Fruit fly (Drosophila melanogaster) whole organism, embryonic: ENCODE results near the gene CG43799.

Experiments used
- Aef1 ChIP-seq: fragments of 200-800 bp; sonication (Bioruptor generic); IDR thresholded peaks from 3 replicates; pipeline ENCODE4 v1.3.6; 2022; ENCODE audit warnings: missing biosample characterization, missing genetic modification characterization
- C15 ChIP-seq: fragments of 200-800 bp; sonication (Bioruptor generic); IDR thresholded peaks from 3 replicates; pipeline ENCODE4 v1.3.6; 2022; ENCODE audit warnings: missing biosample characterization, missing genetic modification characterization
- CG10147 ChIP-seq: fragments of 200-800 bp; sonication (Bioruptor generic); optimal IDR thresholded peaks from 2 replicates; lab custom pipeline; 2019; ENCODE audit warnings: missing biosample characterization, mild to moderate bottlenecking, missing genetic modification characterization, moderate library complexity
- CG10959 ChIP-seq: fragments of 200-800 bp; sonication (Bioruptor generic); IDR thresholded peaks from 2 replicates; pipeline ENCODE4 v1.3.6; 2022; ENCODE audit warnings: missing biosample characterization, missing genetic modification characterization
- CG10979 ChIP-seq: fragments of 200-800 bp; sonication (Bioruptor generic); optimal IDR thresholded peaks from 2 replicates; lab custom pipeline; 2018; ENCODE audit warnings: missing biosample characterization, mild to moderate bottlenecking, missing genetic modification characterization, moderate library complexity
- CG11085 ChIP-seq: fragments of 200-800 bp; sonication (Bioruptor generic); IDR thresholded peaks from 2 replicates; pipeline ENCODE4 v1.3.6; 2022; ENCODE audit warnings: missing biosample characterization, missing genetic modification characterization
- CG11504 ChIP-seq: fragments of 200-800 bp; sonication (Bioruptor generic); optimal IDR thresholded peaks from 3 replicates; lab custom pipeline; 2019; ENCODE audit warnings: missing biosample characterization, mild to moderate bottlenecking, missing genetic modification characterization, moderate library complexity
- CG11695 ChIP-seq: fragments of 200-800 bp; sonication (Bioruptor generic); IDR thresholded peaks from 3 replicates; pipeline ENCODE4 v1.3.6; 2022; ENCODE audit warnings: missing biosample characterization, missing genetic modification characterization
- CG13287 ChIP-seq: fragments of 200-800 bp; sonication (Bioruptor generic); IDR thresholded peaks from 2 replicates; pipeline ENCODE4 v1.3.6; 2022; ENCODE audit warnings: missing biosample characterization, missing genetic modification characterization; ENCODE audit not compliant: partially characterized antibody
- CG14050 ChIP-seq: fragments of 200-800 bp; sonication (Bioruptor generic); IDR thresholded peaks from 3 replicates; pipeline ENCODE4 v1.3.6; 2022; ENCODE audit warnings: missing biosample characterization, missing genetic modification characterization
- CG15696 ChIP-seq: fragments of 200-800 bp; sonication (Bioruptor generic); optimal IDR thresholded peaks from 2 replicates; lab custom pipeline; 2019; ENCODE audit warnings: missing biosample characterization, mild to moderate bottlenecking, missing genetic modification characterization, moderate library complexity
- CG1792 ChIP-seq: fragments of 200-800 bp; sonication (Bioruptor generic); optimal IDR thresholded peaks from 2 replicates; lab custom pipeline; 2016; ENCODE audit warnings: missing biosample characterization, missing genetic modification characterization
- CG18619 ChIP-seq: fragments of 200-800 bp; sonication (Bioruptor generic); optimal IDR thresholded peaks from 3 replicates; lab custom pipeline; 2017; ENCODE audit warnings: missing biosample characterization, mild to moderate bottlenecking, missing genetic modification characterization
- CG30020 ChIP-seq: fragments of 200-800 bp; optimal IDR thresholded peaks from 2 replicates; lab custom pipeline; 2019; ENCODE audit warnings: missing biosample characterization, mild to moderate bottlenecking, missing genetic modification characterization, moderate library complexity
- CG33557 ChIP-seq: fragments of 200-800 bp; sonication (Bioruptor generic); optimal IDR thresholded peaks from 2 replicates; lab custom pipeline; 2019; ENCODE audit warnings: missing biosample characterization, mild to moderate bottlenecking, missing genetic modification characterization, moderate library complexity
- CG43689 ChIP-seq: fragments of 200-800 bp; sonication (Bioruptor generic); IDR thresholded peaks from 2 replicates; pipeline ENCODE4 v1.3.6; 2022; ENCODE audit warnings: missing biosample characterization, missing genetic modification characterization
- CG5953 ChIP-seq: fragments of 200-800 bp; sonication (Bioruptor generic); IDR thresholded peaks from 2 replicates; pipeline ENCODE4 v1.3.6; 2022; ENCODE audit warnings: missing biosample characterization, missing genetic modification characterization
- CG7372 ChIP-seq: fragments of 200-800 bp; sonication (Bioruptor generic); IDR thresholded peaks from 2 replicates; pipeline ENCODE4 v1.3.6; 2022; ENCODE audit warnings: missing biosample characterization, missing genetic modification characterization
- CG8924 ChIP-seq: fragments of 200-800 bp; optimal IDR thresholded peaks from 3 replicates; lab custom pipeline; 2019; ENCODE audit warnings: missing biosample characterization, mild to moderate bottlenecking, missing genetic modification characterization, moderate library complexity
- D19B ChIP-seq: fragments of 200-800 bp; sonication (Bioruptor generic); optimal IDR thresholded peaks from 2 replicates; lab custom pipeline; 2017; ENCODE audit warnings: missing biosample characterization, mild to moderate bottlenecking, missing genetic modification characterization
- Dip3 ChIP-seq: fragments of 200-800 bp; sonication (Bioruptor generic); optimal IDR thresholded peaks from 3 replicates; lab custom pipeline; 2016; ENCODE audit warnings: missing biosample characterization, missing genetic modification characterization
- Fer1 ChIP-seq: fragments of 200-800 bp; sonication (Bioruptor generic); optimal IDR thresholded peaks from 2 replicates; lab custom pipeline; 2017; ENCODE audit warnings: missing biosample characterization, mild to moderate bottlenecking, missing genetic modification characterization
- Gsc ChIP-seq: fragments of 200-800 bp; sonication (Bioruptor generic); IDR thresholded peaks from 2 replicates; pipeline ENCODE4 v1.3.6; 2022; ENCODE audit warnings: missing biosample characterization, missing genetic modification characterization
- Gug ChIP-seq: fragments of 200-800 bp; sonication (Bioruptor generic); IDR thresholded peaks from 4 replicates; pipeline ENCODE4 v1.3.6; 2022; ENCODE audit warnings: missing biosample characterization, missing genetic modification characterization
- Mad ChIP-seq: fragments of 200-800 bp; sonication (Bioruptor generic); optimal IDR thresholded peaks from 2 replicates; lab custom pipeline; 2016; ENCODE audit warnings: missing biosample characterization, missing genetic modification characterization
- Max ChIP-seq: fragments of 200-800 bp; sonication (Bioruptor generic); optimal IDR thresholded peaks from 2 replicates; lab custom pipeline; 2016; ENCODE audit warnings: missing biosample characterization, mild to moderate bottlenecking, missing genetic modification characterization
- Stat92E ChIP-seq, 3 experiments: fragments of >200 bp in 2 of 3; fragments of 200-800 bp in 1 of 3; sonication (Bioruptor generic) in 1 of 3; optimal IDR thresholded peaks; 2 replicates each; lab custom pipeline; 2017 to 2019; ENCODE audit warnings: missing biosample characterization in 3 of 3, missing genetic modification characterization in 3 of 3, mild to moderate bottlenecking in 1 of 3, moderate library complexity in 1 of 3
- Tbp ChIP-seq: fragments of >200 bp; optimal IDR thresholded peaks from 2 replicates; lab custom pipeline; 2018; ENCODE audit warnings: missing biosample characterization, missing genetic modification characterization
- aop ChIP-seq: fragments of 200-800 bp; sonication (Bioruptor generic); IDR thresholded peaks from 2 replicates; pipeline ENCODE4 v1.3.6; 2022; ENCODE audit warnings: missing biosample characterization, missing genetic modification characterization
- ap ChIP-seq: fragments of 200-800 bp; sonication (Bioruptor generic); IDR thresholded peaks from 2 replicates; pipeline ENCODE4 v1.3.6; 2022; ENCODE audit warnings: missing biosample characterization, missing genetic modification characterization
- cad ChIP-seq: fragments of >200 bp; optimal IDR thresholded peaks from 2 replicates; lab custom pipeline; 2017; ENCODE audit warnings: missing biosample characterization, missing genetic modification characterization
- cg ChIP-seq: fragments of 200-800 bp; sonication (Bioruptor generic); optimal IDR thresholded peaks from 3 replicates; lab custom pipeline; 2019; ENCODE audit warnings: missing biosample characterization, mild to moderate bottlenecking, missing genetic modification characterization, moderate library complexity
- dysf ChIP-seq: fragments of 200-800 bp; sonication (Bioruptor generic); IDR thresholded peaks from 3 replicates; pipeline ENCODE4 v1.3.6; 2022; ENCODE audit warnings: missing biosample characterization, missing genetic modification characterization
- emc ChIP-seq: fragments of 200-800 bp; sonication (Bioruptor generic); optimal IDR thresholded peaks from 2 replicates; lab custom pipeline; 2016; ENCODE audit warnings: missing biosample characterization, missing genetic modification characterization
- ems ChIP-seq: fragments of 200-800 bp; sonication (Bioruptor generic); optimal IDR thresholded peaks from 3 replicates; lab custom pipeline; 2016; ENCODE audit warnings: missing biosample characterization, missing genetic modification characterization
- eyg ChIP-seq: fragments of 200-800 bp; sonication (Bioruptor generic); optimal IDR thresholded peaks from 3 replicates; lab custom pipeline; 2016; ENCODE audit warnings: missing biosample characterization, missing genetic modification characterization
- fu2 ChIP-seq: fragments of 200-800 bp; sonication (Bioruptor generic); optimal IDR thresholded peaks from 2 replicates; lab custom pipeline; 2016; ENCODE audit warnings: missing biosample characterization, missing genetic modification characterization
- gcm2 ChIP-seq: fragments of 200-800 bp; sonication (Bioruptor generic); optimal IDR thresholded peaks from 2 replicates; lab custom pipeline; 2016; ENCODE audit warnings: missing biosample characterization, missing genetic modification characterization
- hbn ChIP-seq: fragments of 200-800 bp; sonication (Bioruptor generic); IDR thresholded peaks from 2 replicates; pipeline ENCODE4 v1.3.6; 2022; ENCODE audit warnings: missing biosample characterization, missing genetic modification characterization; ENCODE audit not compliant: partially characterized antibody
- lbe ChIP-seq: fragments of 200-800 bp; sonication (Bioruptor generic); optimal IDR thresholded peaks from 2 replicates; lab custom pipeline; 2016; ENCODE audit warnings: missing biosample characterization, mild to moderate bottlenecking, missing genetic modification characterization
- lola ChIP-seq, 3 experiments: fragments of >200 bp in 2 of 3; fragments of 200-800 bp in 1 of 3; sonication (Bioruptor generic) in 1 of 3; optimal IDR thresholded peaks; 2 replicates each; lab custom pipeline; 2017 to 2019; ENCODE audit warnings: missing biosample characterization in 3 of 3, missing genetic modification characterization in 3 of 3, mild to moderate bottlenecking in 1 of 3, moderate library complexity in 1 of 3
- nerfin-1 ChIP-seq: fragments of 200-800 bp; sonication (Bioruptor generic); optimal IDR thresholded peaks from 3 replicates; lab custom pipeline; 2019; ENCODE audit warnings: missing biosample characterization, mild to moderate bottlenecking, missing genetic modification characterization, moderate library complexity
- odd ChIP-seq: fragments of 200-800 bp; sonication (Bioruptor generic); optimal IDR thresholded peaks from 2 replicates; lab custom pipeline; 2017; ENCODE audit warnings: missing biosample characterization, mild to moderate bottlenecking, missing genetic modification characterization
- pb ChIP-seq: fragments of 200-800 bp; sonication (Bioruptor generic); optimal IDR thresholded peaks from 3 replicates; lab custom pipeline; 2016; ENCODE audit warnings: missing biosample characterization, missing genetic modification characterization
- rib ChIP-seq: fragments of 200-800 bp; sonication (Bioruptor generic); IDR thresholded peaks from 2 replicates; pipeline ENCODE4 v1.3.6; 2022; ENCODE audit warnings: missing biosample characterization, missing genetic modification characterization
- tna ChIP-seq: fragments of 200-800 bp; sonication (Bioruptor generic); IDR thresholded peaks from 2 replicates; pipeline ENCODE4 v1.3.6; 2022; ENCODE audit warnings: missing biosample characterization, missing genetic modification characterization; ENCODE audit not compliant: partially characterized antibody
- unc-4 ChIP-seq: fragments of 200-800 bp; sonication (Bioruptor generic); IDR thresholded peaks from 2 replicates; pipeline ENCODE4 v1.3.6; 2022; ENCODE audit warnings: missing biosample characterization, missing genetic modification characterization; ENCODE audit not compliant: partially characterized antibody
- unpg ChIP-seq: fragments of 200-800 bp; sonication (Bioruptor generic); optimal IDR thresholded peaks from 3 replicates; lab custom pipeline; 2018; ENCODE audit warnings: missing biosample characterization, mild to moderate bottlenecking, missing genetic modification characterization, moderate library complexity
- zf30C ChIP-seq: fragments of 200-800 bp; sonication (Bioruptor generic); optimal IDR thresholded peaks from 3 replicates; lab custom pipeline; 2018; ENCODE audit warnings: missing biosample characterization, mild to moderate bottlenecking, missing genetic modification characterization

CG43799 gene

DNA sequence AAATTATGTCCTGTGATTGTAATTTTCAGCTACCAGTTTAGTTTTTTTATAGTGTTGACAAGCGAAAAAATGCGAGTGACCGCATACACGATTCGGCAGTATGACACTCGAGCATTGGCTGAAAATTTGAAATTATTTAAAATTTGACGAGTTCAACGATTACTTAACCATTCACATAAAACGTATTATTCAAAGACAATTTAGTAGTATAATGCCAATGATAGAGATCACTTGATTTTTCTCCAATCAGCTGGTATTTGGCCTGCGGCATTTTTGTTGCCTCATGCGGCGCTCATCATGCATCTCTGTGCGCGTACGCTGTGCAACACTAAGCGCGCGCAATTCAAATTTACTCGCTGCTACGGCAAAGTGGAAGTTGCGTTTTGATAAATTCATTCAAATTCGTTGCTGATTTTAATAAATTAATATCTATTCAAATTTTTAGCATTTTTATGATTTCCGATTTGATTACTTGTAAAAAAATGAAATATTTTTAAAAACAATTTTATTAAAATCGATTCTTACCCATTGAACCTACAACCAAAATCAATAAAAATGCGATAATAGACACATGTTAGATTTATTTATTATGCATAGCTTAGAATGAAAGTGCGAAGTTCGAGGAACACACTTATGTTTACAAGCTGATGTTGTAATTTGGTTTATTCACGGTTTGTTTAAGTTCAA is 33.0 kb upstream of the CG43799 start, which contains the start of gene CG4497 (continued):
- TF ChIP-seq gcm2 (GFP tag; lab: Kevin White, UChicago): peak; percentile 82
- peak; percentile 84 for TF ChIP-seq CG43689 (GFP tag; lab: Robert Waterston, UW)
- peak; percentile 92 for TF ChIP-seq Gsc (GFP tag; lab: Robert Waterston, UW)
- TF ChIP-seq pb (GFP tag; lab: Kevin White, UChicago): peak; percentile 93
- TF ChIP-seq CG14050 (GFP tag; lab: Robert Waterston, UW): peak; percentile 90
- TF ChIP-seq rib (GFP tag; lab: Robert Waterston, UW): peak; percentile 89
- TF ChIP-seq CG30020: peak; percentile 68
- TF ChIP-seq tna: peak; percentile 66
- TF ChIP-seq cad (GFP tag; lab: Kevin White, UChicago): no peak
- TF ChIP-seq CG11695 (GFP tag; lab: Robert Waterston, UW): peak; percentile 89
- TF ChIP-seq Fer1 (GFP tag; lab: Kevin White, UChicago): peak; percentile 87
- peak; percentile 98 for TF ChIP-seq dysf (GFP tag; lab: Robert Waterston, UW)
- TF ChIP-seq CG1792 (GFP tag; lab: Kevin White, UChicago): peak; percentile 98
- TF ChIP-seq Aef1 (GFP tag; lab: Robert Waterston, UW): peak; percentile 96
- peak in 1 of 3 experiments; percentile 93 for TF ChIP-seq lola (GFP tag; optimal IDR thresholded peaks at IDR 0.05; lab: Kevin White, UChicago)
- no peak for TF ChIP-seq zf30C (GFP tag; lab: Kevin White, UChicago)
- TF ChIP-seq CG5953 (GFP tag; lab: Robert Waterston, UW): peak; percentile 82
- peak; percentile 91 for TF ChIP-seq CG10979
- TF ChIP-seq fu2 (GFP tag; lab: Kevin White, UChicago): peak; percentile 97
- peak; percentile 89 for TF ChIP-seq CG18619 (GFP tag; lab: Kevin White, UChicago)
- peak; percentile 84 for TF ChIP-seq lbe (GFP tag; lab: Kevin White, UChicago)
- TF ChIP-seq nerfin-1: peak; percentile 85
- TF ChIP-seq CG7372: peak; percentile 96
- peak; percentile 82 for TF ChIP-seq CG13287 (GFP tag; lab: Robert Waterston, UW)
- peak; percentile 84 for TF ChIP-seq ap (GFP tag; lab: Robert Waterston, UW)
- TF ChIP-seq CG33557: peak; percentile 77
- peak; percentile 50; the same call in 1 of the 2 replicates for TF ChIP-seq aop (GFP tag; lab: Robert Waterston, UW)
- TF ChIP-seq Max (GFP tag; lab: Kevin White, UChicago): peak; percentile 93
- TF ChIP-seq Mad: peak; percentile 93
- TF ChIP-seq D19B (GFP tag; lab: Kevin White, UChicago): peak; percentile 70
- TF ChIP-seq unc-4 (GFP tag; lab: Robert Waterston, UW): peak; percentile 54
- TF ChIP-seq unpg (GFP tag; lab: Kevin White, UChicago): peak; percentile 88
- peak; percentile 66 for TF ChIP-seq CG11085 (GFP tag; lab: Robert Waterston, UW)
- TF ChIP-seq cg (GFP tag; lab: Kevin White, UChicago): no peak
- peak; percentile 98 for TF ChIP-seq Dip3 (GFP tag; lab: Kevin White, UChicago)
- TF ChIP-seq emc (GFP tag; lab: Kevin White, UChicago): peak; percentile 90
- peak; percentile 50 for TF ChIP-seq hbn
- peak; percentile 89 for TF ChIP-seq CG11504
- TF ChIP-seq Tbp: no peak
- TF ChIP-seq Stat92E (GFP tag; optimal IDR thresholded peaks at IDR 0.05; lab: Kevin White, UChicago): peak in 1 of 3 experiments; percentile 55
- TF ChIP-seq Gug (GFP tag; lab: Robert Waterston, UW): peak; percentile 90
- peak; percentile 93 for TF ChIP-seq eyg (GFP tag; lab: Kevin White, UChicago)
- TF ChIP-seq CG8924 (tag; lab: Kevin White, UChicago): peak; percentile 89
- TF ChIP-seq ems (GFP tag; lab: Kevin White, UChicago): peak; percentile 94
- peak; percentile 94 for TF ChIP-seq CG15696 (tag; lab: Kevin White, UChicago)
- TF ChIP-seq odd: peak; percentile 44
- peak; percentile 90 for TF ChIP-seq CG10959 (GFP tag; lab: Robert Waterston, UW)
- peak; percentile 63; the same call in 2 of the 3 replicates for TF ChIP-seq C15 (GFP tag; lab: Robert Waterston, UW)
- peak; percentile 79 for TF ChIP-seq CG10147 (GFP tag; lab: Kevin White, UChicago)
